Worm (Caenorhabditis elegans) whole organism, L4 larva: Measurements from ENCODE around the gene Y41D4B.24.

Experiments
- ama-1 ChIP-seq: fragments of 150-350 bp; optimal IDR thresholded peaks from 2 replicates; lab custom pipeline; 2014; ENCODE audit warnings: inconsistent platforms, mixed read lengths
- lin-38 ChIP-seq: fragments of 200-800 bp; sonication (Bioruptor generic); IDR thresholded peaks from 2 replicates; pipeline ENCODE4 v1.3.6; 2022; ENCODE audit warnings: missing genetic modification reagents, missing genetic modification characterization, missing compliant biosample characterization
- mdl-1 ChIP-seq, 2 experiments: fragments of 150-350 bp in 1 of 2; sonication (generic microtip) in 1 of 2; optimal IDR thresholded peaks; 2 replicates each; lab custom pipeline; 2014 to 2017; ENCODE audit warnings: missing biosample characterization in 2 of 2, missing genetic modification characterization in 2 of 2
- nhr-76 ChIP-seq: fragments of 150-350 bp; optimal IDR thresholded peaks from 2 replicates; lab custom pipeline; 2014; ENCODE audit warnings: missing biosample characterization, missing genetic modification characterization
- snpc-4 ChIP-seq: fragments of 150-350 bp; optimal IDR thresholded peaks from 2 replicates; lab custom pipeline; 2014; ENCODE audit warnings: missing biosample characterization, missing genetic modification characterization
- unc-130 ChIP-seq: sonication (generic microtip); optimal IDR thresholded peaks from 2 replicates; lab custom pipeline; 2016; ENCODE audit warnings: missing genetic modification reagents, missing genetic modification characterization, missing compliant biosample characterization
- ztf-11 ChIP-seq: fragments of 150-350 bp; optimal IDR thresholded peaks from 2 replicates; lab custom pipeline; 2014; ENCODE audit warnings: missing biosample characterization, missing genetic modification characterization

ce11 chrIV:1659978-1660377 is 22.0 kb downstream of the Y41D4B.24 start, which contains the start of gene Y41D4B.4:
- TF ChIP-seq unc-130 (GFP tag; lab: Kevin White, UChicago) (no peak), ama-1 (no peak), ztf-11 (tag; lab: Kevin White, UChicago) (no peak), nhr-76 (tag; lab: Kevin White, UChicago) (no peak), snpc-4 (tag; lab: Kevin White, UChicago) (no peak), lin-38 (GFP tag; lab: Robert Waterston, UW) (no peak), mdl-1 (tag; optimal IDR thresholded peaks at IDR 0.05; lab: Kevin White, UChicago) (no peak)
